Fruit fly (Drosophila melanogaster) Kc167 (cell line): Measurements from ENCODE around the gene Shaw.

ENCODE experiments used
- Myc ChIP-seq: fragments of >200 bp; optimal IDR thresholded peaks from 2 replicates; lab custom pipeline; 2017; ENCODE audit warnings: missing external identifiers
- Sin3A ChIP-seq: fragments of >200 bp; optimal IDR thresholded peaks from 2 replicates; lab custom pipeline; 2018; ENCODE audit warnings: missing external identifiers
- h ChIP-seq: fragments of >200 bp; optimal IDR thresholded peaks from 3 replicates; lab custom pipeline; 2018; ENCODE audit warnings: missing external identifiers
- insv ChIP-seq: fragments of >200 bp; optimal IDR thresholded peaks from 3 replicates; lab custom pipeline; 2018; ENCODE audit warnings: missing external identifiers
- psq ChIP-seq: fragments of >200 bp; optimal IDR thresholded peaks from 2 replicates; lab custom pipeline; 2017; ENCODE audit warnings: missing external identifiers
- ttk ChIP-seq: sonication (Bioruptor generic); optimal IDR thresholded peaks from 2 replicates; lab custom pipeline; 2017; ENCODE audit warnings: missing external identifiers

DNA sequence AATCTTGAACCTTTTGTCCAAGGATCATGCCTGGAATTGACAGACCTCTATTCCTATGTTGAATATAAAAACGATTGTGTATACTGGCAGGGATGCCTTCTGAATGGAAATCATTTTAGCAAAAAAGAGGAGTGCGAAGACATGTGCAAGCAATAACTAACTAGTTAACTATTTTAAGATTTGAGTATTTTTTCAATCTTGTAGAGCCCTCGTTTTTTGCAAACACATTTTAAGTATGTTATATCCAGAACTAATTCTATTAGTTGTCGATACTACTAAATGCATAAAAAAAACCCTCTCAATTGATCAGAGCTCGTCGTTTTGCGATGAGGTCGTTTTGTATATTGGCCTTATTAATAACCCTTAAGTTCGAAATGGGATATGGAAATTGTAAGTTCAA lies 17.6 kb upstream of the Shaw start, which contains the start of gene Sfp24C1:
- TF ChIP-seq Myc (lab: Kevin White, UChicago) = no peak
- TF ChIP-seq insv (lab: Kevin White, UChicago) = no peak
- TF ChIP-seq Sin3A (lab: Kevin White, UChicago) = no peak
- TF ChIP-seq psq (lab: Kevin White, UChicago) = no peak
- no peak for TF ChIP-seq h (lab: Kevin White, UChicago)
- TF ChIP-seq ttk = no peak
